Fruit fly (Drosophila melanogaster) whole organism, prepupa: Measurements from ENCODE around the gene CG4935.

ENCODE experiments used
- CG6854 ChIP-seq: fragments of 200-800 bp; sonication (Bioruptor generic); optimal IDR thresholded peaks from 2 replicates; lab custom pipeline; 2017; ENCODE audit warnings: missing biosample characterization, mild to moderate bottlenecking, missing genetic modification characterization
- Ets21C ChIP-seq: fragments of 200-800 bp; sonication (Bioruptor generic); optimal IDR thresholded peaks from 3 replicates; lab custom pipeline; 2016; ENCODE audit warnings: missing biosample characterization, missing genetic modification characterization
- Sox102F ChIP-seq: fragments of 200-800 bp; sonication (Bioruptor generic); optimal IDR thresholded peaks from 2 replicates; lab custom pipeline; 2016; ENCODE audit warnings: missing biosample characterization, mild to moderate bottlenecking, missing genetic modification characterization

DNA sequence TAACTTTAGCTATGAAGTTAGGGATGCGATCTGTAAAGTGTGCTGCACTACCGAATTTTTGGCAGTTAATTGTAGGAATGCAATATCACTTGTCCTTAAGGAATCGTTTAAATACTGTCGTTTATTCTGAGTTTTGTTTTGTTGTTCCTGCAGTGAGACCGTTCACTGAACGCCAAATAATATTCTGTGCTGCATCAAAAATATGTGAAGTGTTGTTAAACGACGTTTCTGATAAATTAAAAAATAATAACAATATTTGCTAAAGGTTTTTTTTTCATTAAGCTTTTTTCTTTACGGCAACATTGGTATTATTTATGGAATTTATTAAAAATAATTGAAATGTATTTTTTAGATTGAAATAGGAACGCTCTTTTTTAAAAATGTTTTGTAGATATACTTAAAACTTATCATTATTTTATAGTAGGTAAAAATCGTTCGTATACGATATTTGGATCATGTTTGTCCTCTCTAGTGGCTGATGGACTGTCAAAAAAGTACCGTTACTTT lies 40.9 kb downstream of the CG4935 start, which contains the start of gene GMF:
- TF ChIP-seq Sox102F (GFP tag; lab: Kevin White, UChicago) (no peak), Ets21C (GFP tag; lab: Kevin White, UChicago) (no peak), CG6854 (GFP tag; lab: Kevin White, UChicago) (no peak)
